Fruit fly (Drosophila melanogaster) whole organism, larva: ENCODE data around the gene COX4.

ENCODE experiments used
- noc ChIP-seq: fragments of 200-800 bp; sonication (Bioruptor generic); optimal IDR thresholded peaks from 3 replicates; lab custom pipeline; 2019; ENCODE audit warnings: missing biosample characterization, mild to moderate bottlenecking, missing genetic modification characterization, moderate library complexity

Gene COX4

dm6 chr2L:19947992-19948524 is 10.5 kb upstream of the COX4 start:
- TF ChIP-seq noc (tag; lab: Kevin White, UChicago), result no peak

dm6 chr2L:19949600-19949999 is 8.9 kb upstream of the COX4 start:
- TF ChIP-seq noc (tag; lab: Kevin White, UChicago), result no peak

dm6 chr2L:19951543-19952163 is 6.9 kb upstream of the COX4 start:
- peak; percentile 2 for TF ChIP-seq noc (tag; lab: Kevin White, UChicago)

dm6 chr2L:19952221-19952620 is 6.3 kb upstream of the COX4 start:
- no peak for TF ChIP-seq noc (tag; lab: Kevin White, UChicago)

dm6 chr2L:19960930-19961329 is 2.4 kb downstream of the COX4 start, which contains the start of gene CG34051:
Gene CG34051, minus strand, starts transcription at chr2L:19961030.
- TF ChIP-seq noc (tag; lab: Kevin White, UChicago), result no peak

- no peak for TF ChIP-seq noc (tag; lab: Kevin White, UChicago)
These were observed 3.1 kb downstream of the COX4 start, which contains the start of gene CG42866 for dm6 chr2L:19961585-19961984. Gene CG42866, minus strand, starts transcription at chr2L:19961685.

dm6 chr2L:19962252-19962729 is 3.8 kb downstream of the COX4 start, which contains the start of the genes CG13965 and CG16772:
Gene CG13965, minus strand, starts transcription at chr2L:19962352.
Gene CG16772, plus strand, starts transcription at chr2L:19962679.
- no peak for TF ChIP-seq noc (tag; lab: Kevin White, UChicago)

- TF ChIP-seq noc (tag; lab: Kevin White, UChicago), result no peak
These were observed 5.3 kb downstream of the COX4 start, which contains the start of gene CG10680 for dm6 chr2L:19963836-19964235. Gene CG10680, plus strand, starts transcription at chr2L:19964136.

dm6 chr2L:19966410-19966809 is 7.9 kb downstream of the COX4 start, which contains the start of gene OS9:
Gene OS9, minus strand, starts transcription at chr2L:19966510.
- no peak for TF ChIP-seq noc (tag; lab: Kevin White, UChicago)

dm6 chr2L:19967390-19967789 is 8.9 kb downstream of the COX4 start, which contains the start of gene Hf:
Gene Hf, minus strand, starts transcription at chr2L:19967685.
- peak; percentile 0 for TF ChIP-seq noc (tag; lab: Kevin White, UChicago)

dm6 chr2L:19987875-19988665 is 29.6 kb downstream of the COX4 start:
- TF ChIP-seq noc (tag; lab: Kevin White, UChicago), result no peak

dm6 chr2L:19989658-19990362 is 31.3 kb downstream of the COX4 start:
- no peak for TF ChIP-seq noc (tag; lab: Kevin White, UChicago)

- TF ChIP-seq noc (tag; lab: Kevin White, UChicago), result no peak
These were observed 34.0 kb downstream of the COX4 start for dm6 chr2L:19992427-19992998.

dm6 chr2L:19998139-19998538 is 39.6 kb downstream of the COX4 start:
- no peak for TF ChIP-seq noc (tag; lab: Kevin White, UChicago)

- no peak for TF ChIP-seq noc (tag; lab: Kevin White, UChicago)
These were observed 43.6 kb downstream of the COX4 start for dm6 chr2L:20002086-20002485.
